Worm (Caenorhabditis elegans): ENCODE measurements around the gene tni-4.

ce11 chrIV:5183755-5184166 is 20.6 kb upstream of the tni-4 start, which contains the start of gene W03F8.4:
- TF ChIP-seq pag-3 (tag; optimal IDR thresholded peaks at IDR 0.05; ENCODE audit: borderline replicate concordance, insufficient read depth) (peak; percentile 75), ceh-90 (tag; optimal IDR thresholded peaks at IDR 0.05) (peak; percentile 55), mep-1 (tag; optimal IDR thresholded peaks at IDR 0.05) (peak; percentile 98), lin-39 (tag; optimal IDR thresholded peaks at IDR 0.05) (peak; percentile 96), aly-2 (tag; optimal IDR thresholded peaks at IDR 0.05) (peak; percentile 85), jun-1 (tag; optimal IDR thresholded peaks at IDR 0.05) (peak; percentile 92), nhr-84 (tag; optimal IDR thresholded peaks at IDR 0.05) (peak; percentile 10), fos-1 (tag; optimal IDR thresholded peaks at IDR 0.05) (peak; percentile 83), unc-86 (tag; optimal IDR thresholded peaks at IDR 0.05) (peak; percentile 91), nhr-76 (tag; optimal IDR thresholded peaks at IDR 0.05) (no peak)
